Worm (Caenorhabditis elegans) whole organism, midembryonic: Measurements from ENCODE around the gene cyp-35A5.

ENCODE experiments used
- flt-1 ChIP-seq: fragments of 200-800 bp; sonication (Bioruptor generic); IDR thresholded peaks from 2 replicates; pipeline ENCODE4 v1.3.6; 2022; ENCODE audit warnings: missing genetic modification characterization, missing compliant biosample characterization
- ztf-23 ChIP-seq: fragments of 200-800 bp; sonication (Bioruptor generic); IDR thresholded peaks from 2 replicates; pipeline ENCODE4 v1.3.6; 2022; ENCODE audit warnings: missing genetic modification reagents, missing genetic modification characterization, missing compliant biosample characterization

- TF ChIP-seq flt-1 (no peak), ztf-23 (GFP tag; lab: Robert Waterston, UW) (no peak)
Observed at ce11 chrV:3903424-3903823, 32.7 kb upstream of the cyp-35A5 start.
